Worm (Caenorhabditis elegans): ENCODE data around the gene W05B10.3.

DNA sequence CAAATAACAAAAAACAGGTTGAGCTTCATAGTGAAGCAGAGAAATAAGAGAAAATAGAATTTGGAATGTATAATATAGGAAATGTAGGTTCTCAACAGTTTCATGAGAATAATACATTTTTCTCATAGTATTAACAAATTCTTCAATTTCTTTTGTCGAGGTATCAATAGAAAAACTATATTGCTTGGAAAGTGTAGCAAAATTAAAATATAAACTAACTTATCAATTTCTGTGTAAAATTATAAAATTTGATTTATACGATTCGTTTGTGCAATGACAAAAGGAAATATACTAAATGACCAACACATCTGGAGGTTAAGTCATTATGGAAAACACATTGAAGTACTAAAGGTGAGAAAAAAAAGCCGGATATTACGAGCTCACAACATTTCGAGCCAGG lies at the start of gene W05B10.3:
- no peak for TF ChIP-seq flt-1 (GFP tag; IDR thresholded peaks at IDR 0.05)
- no peak for TF ChIP-seq sea-1 (GFP tag; conservative IDR thresholded peaks at IDR 0.05)
- TF ChIP-seq ama-1 (optimal IDR thresholded peaks at IDR 0.05): no peak
- no peak for TF ChIP-seq hnd-1 (tag; optimal IDR thresholded peaks at IDR 0.05)
- TF ChIP-seq ceh-13 (GFP tag; optimal IDR thresholded peaks at IDR 0.05): no peak
- TF ChIP-seq B0310.2 (tag; optimal IDR thresholded peaks at IDR 0.05): no peak
- TF ChIP-seq scrt-1 (GFP tag; IDR thresholded peaks at IDR 0.05): no peak
- no peak for TF ChIP-seq ceh-36 (tag; optimal IDR thresholded peaks at IDR 0.05)
- TF ChIP-seq ets-7 (tag; optimal IDR thresholded peaks at IDR 0.05): no peak
- no peak for TF ChIP-seq F13C5.2 (tag; optimal IDR thresholded peaks at IDR 0.05)

Data from whole organism, early embryonic.